Worm (Caenorhabditis elegans) whole organism, mixed stage, embryonic: ENCODE data around the gene F36D3.5.

Source experiments
- blmp-1 ChIP-seq: fragments of 150-350 bp; optimal IDR thresholded peaks from 2 replicates; lab custom pipeline; 2014; ENCODE audit warnings: missing biosample characterization, missing genetic modification characterization
- cnd-1 ChIP-seq: fragments of 200-800 bp; sonication (Bioruptor generic); optimal IDR thresholded peaks from 2 replicates; lab custom pipeline; 2018; ENCODE audit warnings: mild to moderate bottlenecking, missing genetic modification characterization, missing compliant biosample characterization
- elt-3 ChIP-seq: fragments of 150-350 bp; optimal IDR thresholded peaks from 2 replicates; lab custom pipeline; 2014; ENCODE audit warnings: missing biosample characterization, missing genetic modification characterization
- lin-13 ChIP-seq: fragments of 150-350 bp; optimal IDR thresholded peaks from 2 replicates; lab custom pipeline; 2014; ENCODE audit warnings: missing biosample characterization, missing genetic modification characterization
- mep-1 ChIP-seq: fragments of 150-350 bp; optimal IDR thresholded peaks from 2 replicates; lab custom pipeline; 2017; ENCODE audit warnings: missing biosample characterization, missing genetic modification reagents, missing genetic modification characterization, inconsistent platforms
- nhr-12 ChIP-seq: fragments of 150-350 bp; optimal IDR thresholded peaks from 2 replicates; lab custom pipeline; 2014; ENCODE audit warnings: missing biosample characterization, missing genetic modification characterization
- nhr-28 ChIP-seq: fragments of 150-350 bp; optimal IDR thresholded peaks from 2 replicates; lab custom pipeline; 2014; ENCODE audit warnings: missing biosample characterization, missing genetic modification characterization
- nhr-76 ChIP-seq: sonication (generic microtip); optimal IDR thresholded peaks from 2 replicates; lab custom pipeline; 2017; ENCODE audit warnings: missing biosample characterization, missing genetic modification characterization
- tbx-8 ChIP-seq: fragments of 200-800 bp; sonication (Bioruptor generic); optimal IDR thresholded peaks from 2 replicates; lab custom pipeline; 2018; ENCODE audit warnings: mild to moderate bottlenecking, missing genetic modification characterization, moderate library complexity, missing compliant biosample characterization
- unc-39 ChIP-seq: fragments of 150-350 bp; optimal IDR thresholded peaks from 2 replicates; lab custom pipeline; 2014; ENCODE audit warnings: missing biosample characterization, missing genetic modification characterization
- unc-62 ChIP-seq: fragments of 150-350 bp; optimal IDR thresholded peaks from 2 replicates; lab custom pipeline; 2014; ENCODE audit warnings: missing biosample characterization, missing genetic modification reagents, missing genetic modification characterization

ce11 chrV:16534000-16534399 is 19.0 kb upstream of the F36D3.5 start, which contains the start of gene cpr-2:
- TF ChIP-seq unc-39 (tag; lab: Kevin White, UChicago) (no peak), lin-13 (no peak), nhr-76 (tag; lab: Kevin White, UChicago) (no peak), elt-3 (tag; lab: Kevin White, UChicago) (no peak), unc-62 (GFP tag; lab: Kevin White, UChicago) (no peak), nhr-28 (no peak), nhr-12 (tag; lab: Kevin White, UChicago) (no peak), blmp-1 (tag; lab: Kevin White, UChicago) (no peak), tbx-8 (GFP tag; lab: Kevin White, UChicago) (no peak), cnd-1 (no peak), mep-1 (tag; lab: Kevin White, UChicago) (no peak)
